Fruit fly (Drosophila melanogaster) whole organism, embryonic: Measurements from ENCODE around the gene CG3777.

ENCODE experiments used
- CG15479 ChIP-seq: fragments of 200-800 bp; sonication (Bioruptor generic); optimal IDR thresholded peaks from 3 replicates; lab custom pipeline; 2019; ENCODE audit warnings: missing biosample characterization, mild to moderate bottlenecking, missing genetic modification characterization, moderate library complexity
- CG6254 ChIP-seq: fragments of 200-800 bp; sonication (Bioruptor generic); optimal IDR thresholded peaks from 3 replicates; lab custom pipeline; 2017; ENCODE audit warnings: mild to moderate bottlenecking, missing biosample characterization, missing genetic modification reagents, missing genetic modification characterization
- Dll ChIP-seq: fragments of 200-800 bp; sonication (Bioruptor generic); IDR thresholded peaks from 4 replicates; pipeline ENCODE4 v1.3.6; 2022; ENCODE audit warnings: missing biosample characterization, missing genetic modification characterization; ENCODE audit not compliant: partially characterized antibody
- Elba2 ChIP-seq: fragments of 200-800 bp; sonication (Bioruptor generic); optimal IDR thresholded peaks from 3 replicates; lab custom pipeline; 2016; ENCODE audit warnings: missing biosample characterization, missing genetic modification characterization
- ac ChIP-seq: fragments of 200-800 bp; sonication (Bioruptor generic); optimal IDR thresholded peaks from 3 replicates; lab custom pipeline; 2017; ENCODE audit warnings: missing biosample characterization, mild to moderate bottlenecking, missing genetic modification characterization
- cad ChIP-seq: fragments of >200 bp; optimal IDR thresholded peaks from 2 replicates; lab custom pipeline; 2017; ENCODE audit warnings: missing biosample characterization, missing genetic modification characterization
- pzg ChIP-seq: fragments of 200-800 bp; sonication (Bioruptor generic); optimal IDR thresholded peaks from 3 replicates; lab custom pipeline; 2018; ENCODE audit warnings: missing biosample characterization, mild to moderate bottlenecking, missing genetic modification characterization, moderate library complexity
- tll ChIP-seq, 2 experiments: fragments of 200-800 bp in 1 of 2; fragments of >200 bp in 1 of 2; sonication (Bioruptor generic) in 1 of 2; optimal IDR thresholded peaks; 2 replicates each; lab custom pipeline; 2017 to 2019; ENCODE audit warnings: missing biosample characterization in 2 of 2, missing genetic modification characterization in 2 of 2, mild to moderate bottlenecking in 1 of 2, moderate library complexity in 1 of 2
- zen ChIP-seq: fragments of 200-800 bp; sonication (Bioruptor generic); optimal IDR thresholded peaks from 3 replicates; lab custom pipeline; 2018; ENCODE audit warnings: missing biosample characterization, mild to moderate bottlenecking, missing genetic modification characterization, moderate library complexity

Gene CG3777

DNA sequence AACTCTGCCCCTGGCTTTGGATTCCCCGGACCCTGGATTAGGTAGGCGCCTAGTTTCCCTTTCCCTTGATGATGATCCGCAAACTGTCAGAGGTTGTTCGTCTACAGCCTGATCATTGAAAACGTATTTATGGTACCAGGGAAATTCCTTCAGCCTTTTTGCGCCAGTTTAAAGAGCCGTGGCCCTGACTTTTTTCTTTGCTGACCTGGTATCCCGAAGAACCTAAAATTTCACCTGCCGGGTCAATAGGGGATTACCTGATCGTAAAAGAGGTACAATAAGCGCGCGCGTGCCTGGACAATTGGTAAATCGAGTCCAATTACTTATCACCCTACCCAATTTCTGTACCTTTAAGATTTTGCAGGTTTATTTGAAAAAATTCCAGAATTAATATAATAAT, 120.2 kb downstream of the CG3777 start:
- TF ChIP-seq pzg (no peak), CG15479 (GFP tag; lab: Kevin White, UChicago) (peak; percentile 65), tll (GFP tag; optimal IDR thresholded peaks at IDR 0.05; lab: Kevin White, UChicago) (peak in 1 of 2 experiments; percentile 83), cad (GFP tag; lab: Kevin White, UChicago) (peak; percentile 82), Dll (GFP tag; lab: Robert Waterston, UW) (no peak), Elba2 (GFP tag; lab: Kevin White, UChicago) (peak; percentile 68), ac (GFP tag; lab: Kevin White, UChicago) (peak; percentile 67), zen (tag; lab: Kevin White, UChicago) (peak; percentile 23), CG6254 (GFP tag; lab: Kevin White, UChicago) (no peak)
- TF ChIP-seq, all 482 proteins: peak for 6
